Fruit fly (Drosophila melanogaster) S2 (cell line): ENCODE data around the gene Osi21.

Experiments used
- CG8478 ChIP-seq: fragments of >200 bp; optimal IDR thresholded peaks from 2 replicates; lab custom pipeline; 2018
- CTCF ChIP-seq, 2 experiments: fragments of >200 bp; optimal IDR thresholded peaks; 2 replicates each; lab custom pipeline; 2018

- TF ChIP-seq CG8478 (lab: Kevin White, UChicago) (no peak), CTCF (optimal IDR thresholded peaks at IDR 0.05; lab: Kevin White, UChicago) (no peak)
Measured at dm6 chr2L:11243912-11244311, 41.6 kb downstream of the Osi21 start.
